Worm (Caenorhabditis elegans): ENCODE measurements around the gene C52B9.8.
A peak's percentile ranks its signal among the peaks of the same experiment; 100 is the strongest.

C52B9.8 gene

ce11 chrX:4265283-4265907 is 46.2 kb downstream of the C52B9.8 start, which contains the start of gene coel-1:
Gene coel-1, plus strand, starts transcription at chrX:4265663.
- TF ChIP-seq Y79H2A.3 (GFP tag; conservative IDR thresholded peaks at IDR 0.05) = no peak
- TF ChIP-seq aptf-2 (GFP tag; conservative IDR thresholded peaks at IDR 0.05) = no peak
- TF ChIP-seq unc-130 (GFP tag; optimal IDR thresholded peaks at IDR 0.05) = no peak
- no peak for TF ChIP-seq mxl-1 (tag; optimal IDR thresholded peaks at IDR 0.05)
- no peak for TF ChIP-seq ZK185.1 (tag; optimal IDR thresholded peaks at IDR 0.05; ENCODE audit: poor library complexity, severe bottlenecking)
- TF ChIP-seq attf-5 (GFP tag; optimal IDR thresholded peaks at IDR 0.05) = peak; percentile 16
- no peak for TF ChIP-seq bed-1 (GFP tag; IDR thresholded peaks at IDR 0.05)
- TF ChIP-seq ccch-3 (GFP tag; optimal IDR thresholded peaks at IDR 0.05) = no peak
- no peak for TF ChIP-seq F33H1.4 (GFP tag; IDR thresholded peaks at IDR 0.05)
- TF ChIP-seq attf-3 (GFP tag; conservative IDR thresholded peaks at IDR 0.05) = no peak
- TF ChIP-seq ztf-3 (GFP tag; optimal IDR thresholded peaks at IDR 0.05) = no peak
- TF ChIP-seq efl-1 (GFP tag; optimal IDR thresholded peaks at IDR 0.05) = no peak
- no peak for TF ChIP-seq F37B4.10 (GFP tag; IDR thresholded peaks at IDR 0.05)
- no peak for TF ChIP-seq zim-3 (tag; optimal IDR thresholded peaks at IDR 0.05)
- peak; percentile 64; the same call in 1 of the 2 replicates for TF ChIP-seq hmg-1.2 (GFP tag; IDR thresholded peaks at IDR 0.05)
- no peak for TF ChIP-seq ceh-79 (tag; optimal IDR thresholded peaks at IDR 0.05)
- no peak for TF ChIP-seq Y95B8A.8 (GFP tag; IDR thresholded peaks at IDR 0.05)
- TF ChIP-seq F39B2.1 (GFP tag; IDR thresholded peaks at IDR 0.05) = no peak
- no peak for TF ChIP-seq B0019.2 (GFP tag; conservative IDR thresholded peaks at IDR 0.05)
- TF ChIP-seq D2030.7 (GFP tag; IDR thresholded peaks at IDR 0.05) = no peak
- peak; percentile 3 for TF ChIP-seq F22D6.2 (tag; optimal IDR thresholded peaks at IDR 0.05)
- TF ChIP-seq atf-7 (tag; optimal IDR thresholded peaks at IDR 0.05) = no peak
- TF ChIP-seq lin-40 (tag; optimal IDR thresholded peaks at IDR 0.05) = peak; percentile 35
- peak; percentile 77 for TF ChIP-seq egrh-3 (GFP tag; IDR thresholded peaks at IDR 0.05)
- no peak for TF ChIP-seq lin-54 (GFP tag; optimal IDR thresholded peaks at IDR 0.05)
- TF ChIP-seq sptf-2 (GFP tag; optimal IDR thresholded peaks at IDR 0.05) = no peak
- TF ChIP-seq nhr-90 (tag; optimal IDR thresholded peaks at IDR 0.05) = peak; percentile 3
- no peak for TF ChIP-seq mcd-1 (GFP tag; IDR thresholded peaks at IDR 0.05)
- no peak for TF ChIP-seq tbp1 (GFP tag; optimal IDR thresholded peaks at IDR 0.05)
- TF ChIP-seq aptf-3 (GFP tag; IDR thresholded peaks at IDR 0.05) = no peak
- TF ChIP-seq tlf-1 (GFP tag; optimal IDR thresholded peaks at IDR 0.05) = no peak
- no peak for TF ChIP-seq snpc-3.4 (tag; optimal IDR thresholded peaks at IDR 0.05)
- TF ChIP-seq Y53G8AR.9 (GFP tag; conservative IDR thresholded peaks at IDR 0.05) = no peak
- no peak for TF ChIP-seq ztf-25 (GFP tag; IDR thresholded peaks at IDR 0.05)
- no peak for TF ChIP-seq cebp-1 (GFP tag; IDR thresholded peaks at IDR 0.05)
- peak; percentile 60 for TF ChIP-seq cebp-1 (tag; optimal IDR thresholded peaks at IDR 0.05)
- TF ChIP-seq F52B5.7 (tag; optimal IDR thresholded peaks at IDR 0.05) = no peak
- no peak for TF ChIP-seq let-607 (tag; optimal IDR thresholded peaks at IDR 0.05)
- no peak for TF ChIP-seq rpc-1 (optimal IDR thresholded peaks at IDR 0.05)
- TF ChIP-seq rpc-1 (tag; optimal IDR thresholded peaks at IDR 0.05) = no peak
- no peak for TF ChIP-seq sea-2 (GFP tag; IDR thresholded peaks at IDR 0.05)
- TF ChIP-seq madf-10 (tag; optimal IDR thresholded peaks at IDR 0.05) = no peak
- TF ChIP-seq lin-35 (GFP tag; optimal IDR thresholded peaks at IDR 0.05) = no peak
- no peak for TF ChIP-seq ama-1 (optimal IDR thresholded peaks at IDR 0.05)
- TF ChIP-seq ama-1 (GFP tag; optimal IDR thresholded peaks at IDR 0.05) = no peak
- TF ChIP-seq hsf-1 (GFP tag; IDR thresholded peaks at IDR 0.05) = no peak
- TF ChIP-seq hlh-26 (GFP tag; conservative IDR thresholded peaks at IDR 0.05) = no peak
- TF ChIP-seq egl-44 (GFP tag; IDR thresholded peaks at IDR 0.05) = no peak
- TF ChIP-seq zfh-2 (GFP tag; conservative IDR thresholded peaks at IDR 0.05) = peak; percentile 89
- TF ChIP-seq Y53F4B.3 (GFP tag; IDR thresholded peaks at IDR 0.05) = no peak
